Fruit fly (Drosophila melanogaster): ENCODE measurements around the gene CG31431.
A peak's percentile ranks its signal among the peaks of the same experiment; 100 is the strongest.

The CG31431 gene

DNA sequence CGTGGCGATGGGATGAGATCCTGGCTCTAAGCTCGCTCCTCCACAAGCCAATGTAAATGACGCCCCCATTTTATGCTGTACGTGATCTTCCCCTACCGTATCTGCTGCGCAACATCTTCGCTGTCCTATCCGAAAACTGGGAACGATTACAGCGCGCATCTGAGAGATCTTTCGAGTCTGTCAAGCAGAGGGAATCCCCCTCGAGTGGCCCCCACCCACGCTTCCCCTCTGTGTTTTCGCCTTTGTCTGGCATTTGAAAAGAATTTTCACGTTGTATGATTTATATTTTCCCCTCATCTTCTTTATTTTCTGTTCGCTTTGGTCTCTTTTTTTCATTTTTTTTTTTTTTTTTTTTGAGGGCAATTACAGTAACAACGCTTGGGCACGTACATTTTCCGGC, 23.0 kb upstream of the CG31431 start:
- no peak for TF ChIP-seq CG17801 (GFP tag; optimal IDR thresholded peaks at IDR 0.05; ENCODE audit: partially characterized antibody)

DNA sequence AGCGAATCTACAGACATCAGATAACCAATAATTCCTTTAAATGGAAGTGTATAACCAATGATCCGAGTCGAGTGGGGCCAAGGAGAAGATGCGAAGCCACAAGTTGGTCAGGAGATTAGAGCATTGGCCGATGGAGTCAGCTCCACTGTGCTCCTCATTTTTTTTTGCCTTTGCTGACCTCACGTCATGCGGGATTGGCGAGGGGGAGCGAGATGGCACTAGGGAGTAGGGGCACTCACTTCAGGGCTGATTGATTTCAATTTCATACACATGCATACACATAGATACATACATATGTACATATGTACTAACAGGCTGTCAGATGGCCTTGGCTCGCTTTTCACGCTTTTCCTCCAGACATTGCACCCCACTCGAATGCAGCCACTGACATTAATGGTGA, 22.2 kb upstream of the CG31431 start:
- TF ChIP-seq CG17801 (GFP tag; optimal IDR thresholded peaks at IDR 0.05; ENCODE audit: partially characterized antibody): no peak

DNA sequence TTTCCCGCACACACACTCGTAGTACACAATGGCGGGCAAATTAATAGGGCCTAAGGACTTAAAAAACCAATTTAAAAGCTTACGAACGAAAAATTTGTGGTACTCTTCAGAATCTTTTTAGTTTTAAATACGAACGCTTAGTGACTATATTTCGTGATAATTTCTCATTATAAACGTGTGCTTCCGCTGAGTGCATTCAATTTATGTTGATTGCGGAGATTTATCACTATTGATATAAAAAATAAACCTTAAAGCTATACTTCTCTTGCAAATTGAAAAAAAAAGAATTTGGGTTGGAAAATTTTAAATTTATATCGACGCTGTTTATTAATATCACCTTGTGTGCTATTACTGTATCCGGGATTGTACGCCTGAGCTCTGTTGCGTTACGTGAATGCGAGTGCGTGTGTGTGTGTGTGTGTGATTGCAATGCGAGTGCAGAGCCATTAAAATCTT, 21.5 kb upstream of the CG31431 start:
- peak; percentile 94 for TF ChIP-seq CG17801 (GFP tag; optimal IDR thresholded peaks at IDR 0.05; ENCODE audit: partially characterized antibody)

DNA sequence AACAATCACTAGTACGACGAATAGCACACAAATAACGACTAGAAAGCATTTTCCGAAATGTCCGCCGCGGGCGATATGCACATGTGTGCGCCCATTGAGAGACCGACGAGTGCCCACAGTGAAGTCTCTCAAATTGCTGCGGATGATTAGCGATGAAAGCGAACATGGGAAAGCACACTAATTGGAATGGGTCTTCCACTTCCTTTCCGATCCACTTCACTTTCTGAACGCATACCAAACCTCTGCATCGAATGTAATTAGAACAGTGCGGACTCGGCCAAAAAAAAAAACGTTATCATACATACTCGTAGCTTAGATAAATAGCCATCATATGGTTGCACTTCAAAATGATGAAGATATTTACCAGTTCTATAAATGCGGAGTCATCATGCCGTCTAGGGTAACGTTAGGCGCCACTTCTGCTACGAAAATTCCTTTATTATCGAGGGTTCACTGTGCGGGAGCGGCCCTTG, 20.5 kb upstream of the CG31431 start:
- TF ChIP-seq CG17801 (GFP tag; optimal IDR thresholded peaks at IDR 0.05; ENCODE audit: partially characterized antibody): no peak

DNA sequence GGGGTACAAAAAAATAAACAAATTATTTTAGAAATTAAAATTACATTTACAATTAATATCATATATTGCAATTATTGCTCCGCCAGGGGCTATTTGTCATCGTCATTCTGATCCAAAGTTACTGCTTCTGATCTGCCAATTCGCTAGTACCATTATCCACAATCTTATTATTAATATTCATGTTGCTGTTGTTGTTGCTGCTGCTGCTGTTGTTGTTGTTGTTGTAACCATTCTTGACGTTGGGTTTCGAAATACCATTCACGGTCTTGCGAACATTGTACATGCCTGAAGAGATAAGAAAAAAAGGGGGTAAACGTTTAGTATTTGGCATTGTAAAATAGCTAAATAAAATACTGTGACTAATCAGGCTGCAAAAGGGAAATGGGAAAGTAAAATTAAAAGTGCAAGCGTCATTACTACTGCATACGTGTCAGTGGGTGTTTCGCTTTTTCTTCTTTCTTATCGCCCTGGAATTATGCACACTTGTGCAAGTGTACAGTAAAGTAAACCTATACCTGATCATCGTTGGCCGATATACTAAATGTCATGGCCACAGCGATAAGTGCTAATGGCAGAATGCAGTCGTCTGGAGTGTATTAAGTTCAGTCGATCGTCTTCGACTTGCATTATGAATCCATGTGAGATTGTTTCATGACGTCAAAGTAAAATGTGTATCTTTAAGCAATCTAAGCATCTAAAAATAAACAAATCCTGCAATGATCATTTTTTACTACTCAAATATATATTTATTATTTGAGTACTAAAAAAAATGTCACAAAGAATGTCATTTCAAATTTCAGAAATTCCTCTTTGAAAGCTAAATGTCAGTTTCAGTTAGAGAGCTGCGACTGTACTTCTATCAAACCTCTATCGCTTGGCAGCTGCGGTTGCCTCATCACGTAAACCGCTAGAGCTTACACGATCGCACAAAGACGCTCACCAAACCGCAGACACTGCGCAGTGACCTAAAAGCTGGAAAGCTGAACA, 18.6 kb upstream of the CG31431 start:
- TF ChIP-seq CG17801 (GFP tag; optimal IDR thresholded peaks at IDR 0.05; ENCODE audit: partially characterized antibody): no peak

DNA sequence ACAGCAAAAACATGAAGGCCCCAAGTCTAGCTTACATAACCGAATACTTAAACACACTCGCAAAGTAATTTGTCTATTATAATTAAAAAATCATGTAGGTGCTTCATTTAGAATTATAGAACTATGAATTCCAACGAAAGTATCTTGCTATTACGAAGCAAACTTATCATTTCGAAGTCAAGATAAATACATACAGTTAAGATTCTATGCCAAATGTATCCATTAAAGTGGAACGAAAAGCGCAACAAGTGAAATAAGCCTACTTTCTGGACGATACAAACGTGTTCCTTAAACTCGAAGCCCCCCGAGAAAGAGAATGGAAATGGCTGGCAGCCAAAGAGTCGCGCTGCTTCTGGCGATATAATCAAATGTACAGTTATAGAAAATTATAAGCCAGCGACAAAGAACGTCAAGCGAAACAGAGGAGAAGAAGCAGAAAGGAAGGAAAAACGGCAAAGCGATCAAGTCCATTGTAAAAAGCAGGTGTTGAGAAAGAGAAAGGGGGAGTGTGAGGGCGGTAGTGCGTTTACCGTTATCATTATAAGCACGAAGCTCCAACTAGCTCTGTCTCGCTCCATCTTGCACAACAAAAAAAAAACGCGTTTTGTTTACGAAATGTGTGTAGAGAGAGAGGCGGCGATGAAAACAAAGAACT, 17.8 kb upstream of the CG31431 start:
- TF ChIP-seq CG17801 (GFP tag; optimal IDR thresholded peaks at IDR 0.05; ENCODE audit: partially characterized antibody): peak; percentile 68

DNA sequence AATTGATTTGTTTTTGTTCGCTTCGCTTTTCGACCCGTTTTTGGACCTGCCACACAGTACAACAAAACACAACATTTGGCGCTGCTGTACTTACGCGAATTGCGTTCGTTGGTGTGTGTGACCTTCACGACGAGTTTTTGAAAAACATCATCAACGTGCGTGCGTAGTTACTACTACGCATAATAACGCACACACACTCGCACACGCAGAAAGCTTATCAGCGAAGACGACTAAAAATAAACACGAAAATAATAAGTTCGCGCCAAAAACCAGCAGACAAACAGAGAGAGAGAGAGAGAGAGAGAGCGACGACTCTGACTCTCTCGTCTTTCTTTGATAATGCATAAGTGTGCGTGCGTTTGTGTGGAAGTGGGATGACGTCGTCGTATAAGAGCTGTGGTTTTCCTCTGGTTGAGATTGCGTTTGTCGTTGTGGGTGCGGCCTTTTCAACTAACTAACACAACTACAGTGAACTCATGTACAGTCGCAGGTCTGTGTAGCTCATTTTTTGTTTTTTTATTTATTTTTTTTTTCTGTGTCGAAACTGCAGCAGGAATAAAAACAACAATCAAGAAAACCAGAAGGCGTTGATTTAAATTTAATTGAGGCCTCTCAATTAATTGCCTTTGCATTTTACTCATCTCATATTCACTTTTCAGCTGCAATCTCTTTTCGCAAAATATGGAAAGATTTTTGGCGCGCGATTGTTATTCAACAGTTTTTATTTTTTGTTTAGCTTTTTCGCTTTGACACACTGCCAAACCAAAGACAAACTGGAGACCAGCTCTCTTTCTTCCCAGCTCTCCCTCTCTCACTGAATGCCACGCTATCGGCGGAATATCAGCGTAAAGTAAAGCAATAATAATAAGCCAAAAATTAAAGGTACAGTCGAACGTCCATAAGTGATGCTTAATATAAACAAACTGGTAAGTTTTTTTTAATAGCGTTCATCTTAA, 16.6 kb upstream of the CG31431 start:
- TF ChIP-seq CG17801 (GFP tag; optimal IDR thresholded peaks at IDR 0.05; ENCODE audit: partially characterized antibody): peak; percentile 19

DNA sequence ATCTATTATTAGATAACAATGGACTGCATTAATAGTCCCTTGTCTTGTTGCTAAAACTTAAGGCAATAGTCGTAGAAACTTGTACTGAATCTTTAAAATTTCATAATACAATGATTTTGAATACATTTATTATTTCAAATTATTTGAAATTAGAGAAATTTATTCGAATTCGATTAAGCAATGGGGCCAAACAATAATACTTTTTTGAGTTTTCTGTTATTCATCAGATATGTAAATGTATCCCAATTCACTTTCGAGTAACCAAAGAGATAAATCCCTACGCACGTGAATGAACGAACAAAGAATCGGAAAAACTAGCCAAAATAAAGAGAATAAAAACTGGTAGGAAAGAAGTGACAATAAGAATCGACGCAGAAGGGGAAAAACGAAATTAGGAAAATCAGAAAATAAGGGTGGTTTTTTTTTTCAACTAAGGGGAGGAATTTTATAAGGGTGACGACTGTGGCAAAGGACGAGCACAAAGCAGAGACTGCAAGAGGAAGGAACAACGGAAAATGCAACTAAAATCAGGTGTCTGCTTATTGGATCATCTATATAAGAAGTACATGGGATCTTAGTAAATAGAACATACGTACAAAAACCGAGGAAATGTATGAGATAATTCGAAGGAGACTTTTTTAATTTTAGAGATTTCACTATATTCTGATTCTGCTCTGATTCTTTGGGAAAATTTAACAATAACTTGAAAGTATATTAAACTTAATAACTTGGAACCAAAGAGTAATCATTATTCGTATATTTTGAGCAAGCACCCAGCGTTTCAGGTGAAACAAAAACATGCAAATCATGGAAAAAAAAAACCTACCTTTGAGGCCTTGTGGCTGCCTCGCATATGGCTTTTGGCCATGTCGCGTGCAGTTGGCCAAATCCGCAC, 15.7 kb upstream of the CG31431 start:
- no peak for TF ChIP-seq CG17801 (GFP tag; optimal IDR thresholded peaks at IDR 0.05; ENCODE audit: partially characterized antibody)

DNA sequence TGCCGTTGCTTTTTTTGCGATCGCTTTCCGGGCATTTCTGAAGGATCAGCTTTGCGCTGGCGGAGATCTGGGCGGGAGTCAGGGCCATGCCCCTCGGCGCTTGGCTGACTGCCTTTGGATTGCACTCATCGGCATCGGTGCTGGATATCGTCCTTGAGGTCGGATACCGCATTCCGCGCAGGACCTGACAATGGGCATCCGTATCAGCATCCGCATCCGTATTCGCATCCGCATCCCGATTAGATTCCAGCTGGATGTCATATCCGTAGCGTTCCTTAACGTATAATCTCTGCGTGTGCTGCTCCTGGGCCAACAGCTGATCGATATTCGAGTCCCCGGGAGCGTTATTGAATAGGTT, 15.0 kb upstream of the CG31431 start:
- TF ChIP-seq CG17801 (GFP tag; optimal IDR thresholded peaks at IDR 0.05; ENCODE audit: partially characterized antibody): no peak

DNA sequence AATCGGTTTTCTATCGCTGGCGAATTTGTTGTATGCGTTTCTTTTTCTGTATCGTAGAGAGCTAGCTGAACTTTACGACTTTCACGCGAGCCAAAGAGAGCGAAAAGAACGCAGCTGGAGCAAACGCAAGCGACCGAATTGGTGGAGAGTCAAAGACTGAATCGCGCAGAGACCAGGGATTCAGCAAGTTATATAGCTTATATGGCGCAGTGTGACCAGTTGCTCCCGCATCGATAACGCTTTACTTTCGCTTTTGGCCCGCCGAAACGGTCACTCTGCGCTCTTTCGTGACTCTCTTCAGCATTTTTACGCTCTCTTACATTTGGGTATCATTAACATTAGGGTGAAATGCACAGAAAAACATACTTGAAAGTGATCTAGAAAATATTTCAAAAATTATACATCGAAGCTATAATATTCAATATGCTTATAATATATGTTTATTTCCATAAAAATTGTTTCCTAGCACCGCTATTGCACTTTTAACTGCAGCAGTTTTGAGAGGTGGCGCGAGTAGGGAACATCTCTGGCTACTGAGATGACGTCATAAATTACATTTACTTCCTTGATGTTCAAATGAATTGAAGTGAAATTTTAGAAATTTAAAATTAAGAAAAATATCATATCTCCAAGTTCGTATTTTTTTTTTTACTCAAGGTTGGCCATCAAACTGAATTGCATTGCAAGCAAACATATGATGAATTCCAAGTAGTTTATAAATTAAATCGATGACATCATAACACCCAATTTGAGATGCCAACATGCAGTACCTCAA, 14.2 kb upstream of the CG31431 start, which contains the start of gene glec:
Gene glec (minus strand): TSS at position 169 of the 775 bp plus-strand sequence.
- TF ChIP-seq CG17801 (GFP tag; optimal IDR thresholded peaks at IDR 0.05; ENCODE audit: partially characterized antibody): peak; percentile 3

DNA sequence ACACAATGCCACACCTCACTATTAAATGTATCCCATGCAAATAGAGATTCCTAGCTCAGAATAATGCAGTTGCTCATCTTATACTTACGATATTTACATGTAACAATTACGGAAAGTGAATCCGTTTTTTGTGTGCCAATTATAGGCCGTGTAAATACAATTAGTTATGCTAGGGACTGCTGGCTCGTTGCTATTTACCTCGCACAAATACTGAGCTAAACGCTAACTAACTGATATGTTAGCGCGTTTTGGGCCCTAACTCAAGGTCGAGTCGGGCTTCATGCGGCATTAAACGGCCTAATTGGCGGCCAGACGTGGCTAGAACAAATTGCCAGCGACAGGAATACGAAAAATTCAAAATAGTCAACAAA, 13.6 kb upstream of the CG31431 start:
- TF ChIP-seq CG17801 (GFP tag; optimal IDR thresholded peaks at IDR 0.05; ENCODE audit: partially characterized antibody): no peak

DNA sequence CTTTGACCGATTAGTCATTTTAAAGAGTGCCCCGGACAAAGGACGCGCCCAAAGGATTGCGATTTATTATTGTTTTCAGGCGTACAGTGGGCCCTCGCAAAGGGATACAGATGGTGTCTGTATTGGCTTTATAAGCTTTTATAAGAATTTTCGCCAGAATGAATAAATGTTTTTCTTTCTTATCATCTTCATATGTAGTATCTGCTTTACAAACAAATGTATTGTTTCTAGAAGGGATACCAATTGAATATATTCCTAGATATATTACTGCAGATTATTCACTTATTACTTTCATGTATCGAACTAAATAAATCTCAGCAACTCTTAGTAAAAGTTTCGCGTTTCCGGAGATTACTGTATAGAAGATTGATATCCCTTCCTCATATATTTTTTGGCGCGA, 13.0 kb upstream of the CG31431 start:
- TF ChIP-seq CG17801 (GFP tag; optimal IDR thresholded peaks at IDR 0.05; ENCODE audit: partially characterized antibody): no peak

DNA sequence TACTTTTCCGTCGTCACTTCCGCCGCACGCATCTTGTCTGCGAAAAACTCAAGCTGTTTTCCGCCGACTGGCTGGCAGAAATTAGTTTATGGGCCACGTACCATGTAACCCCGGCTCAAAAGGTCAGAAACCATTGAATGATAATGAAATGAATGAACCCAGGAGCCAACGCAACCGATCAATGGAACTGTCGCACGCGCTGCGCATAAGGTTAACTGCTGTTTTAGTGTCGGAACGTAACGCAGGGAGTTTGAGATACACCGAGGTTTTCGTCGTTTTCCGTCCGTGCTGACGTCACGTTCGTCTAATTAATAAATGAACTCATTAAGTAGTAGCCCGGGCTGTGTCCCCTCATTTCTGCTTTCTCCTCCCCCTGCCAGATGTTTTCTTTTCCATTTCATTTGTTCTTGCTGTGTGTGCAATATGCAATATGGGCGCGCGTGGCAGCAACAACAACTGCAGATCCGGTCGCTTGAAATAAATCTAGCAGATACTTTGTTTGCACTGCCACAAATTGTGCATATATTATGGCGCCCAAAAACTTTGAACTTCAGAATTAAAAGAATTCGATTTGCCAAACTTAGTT, 12.1 kb upstream of the CG31431 start:
- no peak for TF ChIP-seq CG17801 (GFP tag; optimal IDR thresholded peaks at IDR 0.05; ENCODE audit: partially characterized antibody)

Data from ovary, adult (tissue).